Fruit fly (Drosophila melanogaster): ENCODE data around the gene Fum3.

DNA sequence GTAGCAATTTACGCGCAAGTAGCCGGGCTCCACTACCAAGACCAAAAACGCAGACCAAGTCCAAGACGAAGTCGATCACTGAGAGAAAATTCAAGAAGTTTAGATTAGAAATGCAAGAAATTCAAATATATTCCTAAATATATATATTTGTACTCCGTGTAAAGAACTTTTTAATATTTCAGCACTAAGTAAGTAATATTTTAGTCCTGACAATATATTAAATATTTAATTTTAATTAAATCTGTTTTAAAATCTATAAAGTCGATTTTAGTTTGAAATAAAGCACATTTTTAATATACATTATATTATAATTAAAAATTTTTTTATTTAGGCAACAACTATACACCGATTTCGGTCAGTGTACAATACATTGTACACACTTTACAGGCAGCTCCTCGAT is 1.3 kb upstream of the Fum3 start:
- TF ChIP-seq CG1621 (tag; optimal IDR thresholded peaks at IDR 0.05) = no peak
- TF ChIP-seq CG6792 (GFP tag; optimal IDR thresholded peaks at IDR 0.05) = peak; percentile 20
- no peak for TF ChIP-seq Blimp-1 (GFP tag; optimal IDR thresholded peaks at IDR 0.05)
- TF ChIP-seq Sox102F (GFP tag; optimal IDR thresholded peaks at IDR 0.05) = peak; percentile 4
- no peak for TF ChIP-seq topi (GFP tag; optimal IDR thresholded peaks at IDR 0.05)
- TF ChIP-seq Eip75B (GFP tag; optimal IDR thresholded peaks at IDR 0.05) = no peak
